Worm (Caenorhabditis elegans): Measurements from ENCODE around the gene sdpn-1.

sdpn-1 gene

ce11 chrX:8027509-8027908 lies 29.5 kb upstream of the sdpn-1 start:
- TF ChIP-seq ets-7 (tag; optimal IDR thresholded peaks at IDR 0.05) (no peak), ceh-13 (GFP tag; optimal IDR thresholded peaks at IDR 0.05) (no peak), scrt-1 (GFP tag; IDR thresholded peaks at IDR 0.05) (no peak), hnd-1 (tag; optimal IDR thresholded peaks at IDR 0.05) (no peak), tbx-11 (GFP tag; IDR thresholded peaks at IDR 0.05) (no peak), hmg-4 (GFP tag; optimal IDR thresholded peaks at IDR 0.05) (no peak), hmbx-1 (tag; optimal IDR thresholded peaks at IDR 0.05) (no peak), B0310.2 (tag; optimal IDR thresholded peaks at IDR 0.05) (no peak), tra-4 (tag; optimal IDR thresholded peaks at IDR 0.05) (no peak)

DNA sequence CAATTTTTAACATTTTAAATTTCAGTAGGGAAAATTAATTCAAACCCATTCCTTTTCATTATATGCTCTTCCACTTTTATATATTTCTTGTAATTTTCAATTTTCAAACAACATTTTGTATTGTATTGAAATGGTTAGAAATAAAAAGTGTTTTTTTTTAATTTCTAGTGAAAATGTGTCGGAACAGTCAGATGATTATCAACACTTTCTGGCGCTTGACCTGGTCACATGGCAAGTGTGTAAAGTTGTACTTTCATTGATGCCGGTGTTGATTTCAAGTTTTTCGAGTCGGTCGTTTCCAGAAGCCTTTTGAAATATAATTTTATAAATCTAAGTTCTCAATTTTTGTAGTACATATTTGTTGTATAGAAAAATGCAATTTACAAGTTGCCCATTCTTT lies 28.7 kb upstream of the sdpn-1 start:
- TF ChIP-seq hmbx-1 (tag; optimal IDR thresholded peaks at IDR 0.05) (no peak), ets-7 (tag; optimal IDR thresholded peaks at IDR 0.05) (no peak), tbx-11 (GFP tag; IDR thresholded peaks at IDR 0.05) (no peak), ama-1 (optimal IDR thresholded peaks at IDR 0.05) (no peak), aly-1 (tag; optimal IDR thresholded peaks at IDR 0.05) (no peak), tra-4 (tag; optimal IDR thresholded peaks at IDR 0.05) (no peak), tbx-37 (GFP tag; conservative IDR thresholded peaks at IDR 0.05) (no peak), B0310.2 (tag; optimal IDR thresholded peaks at IDR 0.05) (no peak), scrt-1 (GFP tag; IDR thresholded peaks at IDR 0.05) (no peak), ceh-13 (GFP tag; optimal IDR thresholded peaks at IDR 0.05) (no peak), flt-1 (GFP tag; IDR thresholded peaks at IDR 0.05) (no peak), hmg-4 (GFP tag; optimal IDR thresholded peaks at IDR 0.05) (no peak), pes-1 (GFP tag; IDR thresholded peaks at IDR 0.05) (no peak), ceh-36 (tag; optimal IDR thresholded peaks at IDR 0.05) (no peak), sea-1 (GFP tag; conservative IDR thresholded peaks at IDR 0.05) (no peak), F13C5.2 (tag; optimal IDR thresholded peaks at IDR 0.05) (no peak), hnd-1 (tag; optimal IDR thresholded peaks at IDR 0.05) (no peak)

DNA sequence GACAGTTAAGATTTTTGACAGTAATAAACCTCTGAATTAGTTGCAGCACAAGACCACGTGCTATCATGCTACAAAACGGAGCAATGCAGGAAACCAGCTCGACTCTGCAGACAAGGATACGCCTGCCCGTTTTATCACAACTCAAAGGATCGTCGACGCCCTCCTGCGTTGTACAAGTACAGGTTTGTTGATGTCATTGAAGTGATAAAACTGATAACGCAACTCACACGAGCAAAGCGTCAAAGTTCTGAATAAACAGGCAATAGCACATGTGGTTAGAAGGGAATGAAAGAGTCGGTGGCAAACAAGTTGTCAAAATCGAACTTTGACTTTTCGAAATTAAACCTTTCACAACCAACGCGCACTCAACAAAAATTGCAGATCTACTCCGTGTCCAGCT lies 24.7 kb upstream of the sdpn-1 start:
- TF ChIP-seq hmbx-1 (tag; optimal IDR thresholded peaks at IDR 0.05) (no peak), F13C5.2 (tag; optimal IDR thresholded peaks at IDR 0.05) (no peak), scrt-1 (GFP tag; IDR thresholded peaks at IDR 0.05) (no peak), hmg-4 (GFP tag; optimal IDR thresholded peaks at IDR 0.05) (no peak), hnd-1 (tag; optimal IDR thresholded peaks at IDR 0.05) (no peak), sea-1 (GFP tag; conservative IDR thresholded peaks at IDR 0.05) (no peak), flt-1 (GFP tag; IDR thresholded peaks at IDR 0.05) (no peak), tra-4 (tag; optimal IDR thresholded peaks at IDR 0.05) (no peak), aly-1 (tag; optimal IDR thresholded peaks at IDR 0.05) (no peak), ets-7 (tag; optimal IDR thresholded peaks at IDR 0.05) (no peak), tbx-37 (GFP tag; conservative IDR thresholded peaks at IDR 0.05) (no peak), tbx-11 (GFP tag; IDR thresholded peaks at IDR 0.05) (no peak), B0310.2 (tag; optimal IDR thresholded peaks at IDR 0.05) (no peak)

- no peak for TF ChIP-seq ceh-36 (tag; optimal IDR thresholded peaks at IDR 0.05)
- no peak for TF ChIP-seq sea-1 (GFP tag; conservative IDR thresholded peaks at IDR 0.05)
- no peak for TF ChIP-seq scrt-1 (GFP tag; IDR thresholded peaks at IDR 0.05)
- no peak for TF ChIP-seq aly-1 (tag; optimal IDR thresholded peaks at IDR 0.05)
- TF ChIP-seq hnd-1 (tag; optimal IDR thresholded peaks at IDR 0.05): no peak
- TF ChIP-seq B0310.2 (tag; optimal IDR thresholded peaks at IDR 0.05): no peak
- TF ChIP-seq ama-1 (optimal IDR thresholded peaks at IDR 0.05): no peak
- no peak for TF ChIP-seq pes-1 (GFP tag; IDR thresholded peaks at IDR 0.05)
Observed at ce11 chrX:8021609-8022008, 23.6 kb upstream of the sdpn-1 start.

DNA sequence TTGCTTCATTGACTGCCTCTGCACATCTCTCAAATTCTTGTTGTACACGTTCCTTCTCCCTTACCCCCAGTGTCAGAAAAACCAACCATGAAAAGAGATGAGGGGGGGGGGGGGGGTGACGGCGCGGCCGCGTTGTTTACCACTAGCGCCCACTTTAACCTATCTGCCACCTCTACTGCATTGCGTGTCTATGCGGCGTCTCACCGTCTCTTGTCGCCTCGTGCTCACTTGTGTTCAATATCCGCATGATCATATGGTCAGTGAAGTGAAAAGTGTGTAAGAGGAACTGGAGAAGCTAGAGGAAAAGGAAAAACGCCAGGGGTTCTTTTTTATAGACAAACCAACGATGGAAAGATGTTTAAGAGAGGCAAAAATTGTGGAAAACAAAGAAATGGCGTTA lies 21.6 kb upstream of the sdpn-1 start:
- peak; percentile 64 for TF ChIP-seq hmg-4 (GFP tag; optimal IDR thresholded peaks at IDR 0.05)
- TF ChIP-seq ceh-36 (tag; optimal IDR thresholded peaks at IDR 0.05): no peak
- TF ChIP-seq F13C5.2 (tag; optimal IDR thresholded peaks at IDR 0.05): peak; percentile 40

DNA sequence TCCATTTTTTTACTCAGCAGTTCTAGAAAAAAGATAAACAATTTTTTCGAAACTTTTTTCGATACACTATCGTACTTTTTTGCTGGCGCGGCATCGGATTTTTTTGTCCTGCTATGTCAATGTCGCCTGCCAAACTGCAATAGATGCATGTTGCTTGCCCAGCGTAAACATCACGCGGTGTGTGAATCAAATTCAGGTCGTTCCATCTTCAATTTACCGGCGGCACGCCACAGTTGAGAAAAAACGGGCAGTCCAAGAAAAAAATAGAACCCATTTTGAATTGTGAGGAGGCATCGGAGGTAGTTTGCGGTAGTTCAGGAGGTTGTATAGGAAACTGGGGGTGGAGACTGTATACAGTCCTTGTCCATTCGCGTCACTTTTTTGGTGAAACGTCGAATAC lies 20.4 kb upstream of the sdpn-1 start:
- no peak for TF ChIP-seq tra-4 (tag; optimal IDR thresholded peaks at IDR 0.05)
- TF ChIP-seq flt-1 (GFP tag; IDR thresholded peaks at IDR 0.05): no peak

DNA sequence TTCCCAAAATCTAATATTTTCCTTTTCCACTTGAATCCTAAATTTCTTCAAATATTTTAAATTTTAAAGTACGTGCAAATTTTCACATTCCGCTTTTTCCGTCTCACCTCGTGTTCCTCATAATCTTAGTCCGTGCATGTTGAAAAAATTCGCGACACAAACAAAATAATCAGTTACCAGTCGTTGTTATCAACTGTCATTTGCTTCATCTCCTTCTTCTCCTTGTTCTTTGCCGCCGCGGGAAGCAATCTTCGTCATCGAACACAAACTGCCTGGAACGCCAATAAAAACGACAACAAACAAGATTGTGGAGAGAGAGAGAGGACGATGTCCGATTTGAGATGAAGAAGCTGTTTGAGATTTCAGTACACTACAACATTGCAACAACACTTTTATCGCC lies 19.7 kb upstream of the sdpn-1 start, which contains the start of gene C34D10.5:
TSS of gene C34D10.5 (plus strand) at position 269 of the 400 bp plus-strand sequence.
- TF ChIP-seq tbx-11 (GFP tag; IDR thresholded peaks at IDR 0.05): no peak
- no peak for TF ChIP-seq hmg-4 (GFP tag; optimal IDR thresholded peaks at IDR 0.05)
- TF ChIP-seq tra-4 (tag; optimal IDR thresholded peaks at IDR 0.05): no peak
- no peak for TF ChIP-seq hnd-1 (tag; optimal IDR thresholded peaks at IDR 0.05)
- no peak for TF ChIP-seq B0310.2 (tag; optimal IDR thresholded peaks at IDR 0.05)
- no peak for TF ChIP-seq ceh-36 (tag; optimal IDR thresholded peaks at IDR 0.05)
- TF ChIP-seq sea-1 (GFP tag; conservative IDR thresholded peaks at IDR 0.05): no peak
- no peak for TF ChIP-seq hmbx-1 (tag; optimal IDR thresholded peaks at IDR 0.05)
- no peak for TF ChIP-seq aly-1 (tag; optimal IDR thresholded peaks at IDR 0.05)
- no peak for TF ChIP-seq pes-1 (GFP tag; IDR thresholded peaks at IDR 0.05)

DNA sequence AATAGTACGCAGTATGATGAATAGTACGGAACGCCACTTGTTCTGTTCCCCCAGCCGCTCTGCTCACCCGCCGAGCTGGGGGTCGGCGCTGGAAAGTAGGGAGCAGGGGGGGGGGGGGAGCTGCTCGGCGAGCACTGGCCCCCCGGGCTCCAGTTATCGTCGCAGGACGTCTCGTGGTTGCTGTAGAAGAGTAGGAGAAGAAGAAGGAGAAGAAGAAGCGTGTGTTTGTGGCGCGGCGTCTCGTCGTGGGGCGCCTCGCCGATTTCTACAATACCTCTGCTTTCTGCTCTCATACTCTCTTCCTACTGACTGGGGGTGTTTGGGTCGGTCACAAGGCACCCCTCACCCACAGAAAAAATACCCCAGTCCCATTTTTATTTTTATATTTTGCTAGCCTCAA lies 19.3 kb upstream of the sdpn-1 start:
- TF ChIP-seq hmg-4 (GFP tag; optimal IDR thresholded peaks at IDR 0.05) (no peak), ceh-13 (GFP tag; optimal IDR thresholded peaks at IDR 0.05) (no peak), sea-1 (GFP tag; conservative IDR thresholded peaks at IDR 0.05) (no peak), hmbx-1 (tag; optimal IDR thresholded peaks at IDR 0.05) (no peak), tbx-11 (GFP tag; IDR thresholded peaks at IDR 0.05) (no peak), scrt-1 (GFP tag; IDR thresholded peaks at IDR 0.05) (no peak), aly-1 (tag; optimal IDR thresholded peaks at IDR 0.05) (no peak), ama-1 (optimal IDR thresholded peaks at IDR 0.05) (no peak), ets-7 (tag; optimal IDR thresholded peaks at IDR 0.05) (no peak), F13C5.2 (tag; optimal IDR thresholded peaks at IDR 0.05) (no peak), pes-1 (GFP tag; IDR thresholded peaks at IDR 0.05) (no peak), tbx-37 (GFP tag; conservative IDR thresholded peaks at IDR 0.05) (no peak), hnd-1 (tag; optimal IDR thresholded peaks at IDR 0.05) (no peak), flt-1 (GFP tag; IDR thresholded peaks at IDR 0.05) (no peak), B0310.2 (tag; optimal IDR thresholded peaks at IDR 0.05) (no peak), ceh-36 (tag; optimal IDR thresholded peaks at IDR 0.05) (no peak), tra-4 (tag; optimal IDR thresholded peaks at IDR 0.05) (no peak)
